Fruit fly (Drosophila melanogaster): ENCODE data around the gene CG7488.

Gene CG7488

DNA sequence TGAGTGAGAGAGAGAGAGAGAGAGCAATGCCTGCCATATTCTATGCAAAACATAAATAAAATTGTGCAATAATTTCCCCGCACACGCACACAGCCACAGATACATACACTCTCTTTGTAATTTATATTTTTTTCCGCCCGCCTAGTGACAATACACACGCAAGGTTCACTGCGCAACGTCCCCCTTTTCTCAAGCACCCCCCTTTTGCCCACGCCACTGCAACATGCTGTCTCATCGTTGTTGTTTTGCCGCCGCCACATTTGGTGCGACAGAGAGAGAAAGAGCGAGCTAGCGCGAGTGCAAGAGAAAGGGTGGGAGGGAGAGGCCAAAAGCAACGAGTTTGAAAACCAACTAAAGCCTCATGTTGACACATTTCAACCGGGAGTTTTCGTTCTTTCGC, 16.9 kb downstream of the CG7488 start (continued):
- peak; percentile 16 for TF ChIP-seq gcm2 (GFP tag; optimal IDR thresholded peaks at IDR 0.05)
- TF ChIP-seq vfl (GFP tag; optimal IDR thresholded peaks at IDR 0.05): peak; percentile 60
- peak; percentile 18 for TF ChIP-seq CG4328 (GFP tag; optimal IDR thresholded peaks at IDR 0.05)
- TF ChIP-seq Hr3 (GFP tag; optimal IDR thresholded peaks at IDR 0.05): peak; percentile 46
- TF ChIP-seq CG3838 (GFP tag; optimal IDR thresholded peaks at IDR 0.05): peak; percentile 54
- TF ChIP-seq CG11085 (GFP tag; IDR thresholded peaks at IDR 0.05): 0 out of 2 replicates have a peak, but pooled peaks have one; percentile 39
- TF ChIP-seq Ptx1 (GFP tag; IDR thresholded peaks at IDR 0.05): peak; percentile 77
- TF ChIP-seq dmrt11E (tag; optimal IDR thresholded peaks at IDR 0.05): peak; percentile 49
- TF ChIP-seq CG33213 (GFP tag; optimal IDR thresholded peaks at IDR 0.05): peak; percentile 37
- TF ChIP-seq stc (GFP tag; IDR thresholded peaks at IDR 0.05): peak; percentile 41; the same call in 1 of the 2 replicates
- peak; percentile 60 for TF ChIP-seq CG13624 (GFP tag; optimal IDR thresholded peaks at IDR 0.05)
- TF ChIP-seq CG14667 (GFP tag; IDR thresholded peaks at IDR 0.05): peak; percentile 38; the same call in 1 of the 2 replicates
- peak; percentile 62 for TF ChIP-seq Ets65A (GFP tag)
- TF ChIP-seq CG6175 (GFP tag; IDR thresholded peaks at IDR 0.05): 0 out of 3 replicates have a peak, but pooled peaks have one; percentile 65
- TF ChIP-seq Sin3A (optimal IDR thresholded peaks at IDR 0.05): no peak
- TF ChIP-seq CG10209 (GFP tag; optimal IDR thresholded peaks at IDR 0.05): peak; percentile 54
- peak; percentile 96 for TF ChIP-seq crol (GFP tag; IDR thresholded peaks at IDR 0.05)
- TF ChIP-seq gsb-n (tag; optimal IDR thresholded peaks at IDR 0.05): peak; percentile 14
- TF ChIP-seq Aef1 (GFP tag; IDR thresholded peaks at IDR 0.05): peak; percentile 91
- TF ChIP-seq Ada2b (GFP tag; IDR thresholded peaks at IDR 0.05): peak; percentile 77
- no peak for TF ChIP-seq ro (GFP tag; IDR thresholded peaks at IDR 0.05)
- no peak for TF ChIP-seq D (optimal IDR thresholded peaks at IDR 0.05)
- peak; percentile 40 for TF ChIP-seq D (GFP tag; optimal IDR thresholded peaks at IDR 0.05)
- TF ChIP-seq CG17359 (tag; optimal IDR thresholded peaks at IDR 0.05): peak; percentile 65
- TF ChIP-seq gem (tag; optimal IDR thresholded peaks at IDR 0.05): no peak
- TF ChIP-seq Neu2 (GFP tag; optimal IDR thresholded peaks at IDR 0.05; ENCODE audit: borderline replicate concordance): no peak
- no peak for TF ChIP-seq Lhr (GFP tag; optimal IDR thresholded peaks at IDR 0.05)
- no peak for TF ChIP-seq CG4820 (GFP tag; optimal IDR thresholded peaks at IDR 0.05)
- TF ChIP-seq btn (GFP tag; optimal IDR thresholded peaks at IDR 0.05): peak; percentile 32
- TF ChIP-seq dimm (GFP tag; IDR thresholded peaks at IDR 0.05): 0 out of 2 replicates have a peak, but pooled peaks have one; percentile 16
- no peak for TF ChIP-seq HmgZ (tag; optimal IDR thresholded peaks at IDR 0.05)
- no peak for TF ChIP-seq CG15269 (tag; optimal IDR thresholded peaks at IDR 0.05)
- TF ChIP-seq CG18764 (GFP tag; optimal IDR thresholded peaks at IDR 0.05): no peak
- TF ChIP-seq Asciz (GFP tag; optimal IDR thresholded peaks at IDR 0.05): no peak
- no peak for TF ChIP-seq Vsx1 (GFP tag; optimal IDR thresholded peaks at IDR 0.05)
- peak; percentile 50 for TF ChIP-seq Fer1 (GFP tag; optimal IDR thresholded peaks at IDR 0.05)
- no peak for TF ChIP-seq CG6254 (GFP tag; optimal IDR thresholded peaks at IDR 0.05)
- no peak for TF ChIP-seq Dref (GFP tag; IDR thresholded peaks at IDR 0.05)
- TF ChIP-seq HLH54F (GFP tag; optimal IDR thresholded peaks at IDR 0.05): peak; percentile 55
- TF ChIP-seq sim (GFP tag; IDR thresholded peaks at IDR 0.05): 0 out of 2 replicates have a peak, but pooled peaks have one; percentile 30
- no peak for TF ChIP-seq ato (GFP tag; IDR thresholded peaks at IDR 0.05; ENCODE audit: partially characterized antibody)
- TF ChIP-seq CG12769 (tag; optimal IDR thresholded peaks at IDR 0.05): no peak
- peak; percentile 58 for TF ChIP-seq oc (tag; optimal IDR thresholded peaks at IDR 0.05)
- TF ChIP-seq nmo (GFP tag; optimal IDR thresholded peaks at IDR 0.05): peak; percentile 48
- peak; percentile 18 for TF ChIP-seq CG4424 (GFP tag; optimal IDR thresholded peaks at IDR 0.05)
- 0 out of 2 replicates have a peak, but pooled peaks have one; percentile 31 for TF ChIP-seq CG4730 (GFP tag; IDR thresholded peaks at IDR 0.05)
- TF ChIP-seq CG7786 (GFP tag; optimal IDR thresholded peaks at IDR 0.05): peak; percentile 65
- TF ChIP-seq CG16813 (GFP tag; IDR thresholded peaks at IDR 0.05; ENCODE audit: partially characterized antibody): no peak
- TF ChIP-seq en (GFP tag; optimal IDR thresholded peaks at IDR 0.05): no peak
- TF ChIP-seq vnd (GFP tag; IDR thresholded peaks at IDR 0.05; ENCODE audit: partially characterized antibody): no peak
- peak; percentile 55; the same call in 1 of the 2 replicates for TF ChIP-seq ranshi (GFP tag; IDR thresholded peaks at IDR 0.05)

Measured in whole organism, embryonic.